Fruit fly (Drosophila melanogaster) whole organism, prepupa: ENCODE results near the gene Gr64e.
A peak's percentile ranks its signal among the peaks of the same experiment; 100 is the strongest.

Experiments used
- CG10631 ChIP-seq: fragments of 200-800 bp; sonication (Bioruptor generic); optimal IDR thresholded peaks from 2 replicates; lab custom pipeline; 2016; ENCODE audit warnings: missing biosample characterization, missing genetic modification characterization
- CG10669 ChIP-seq: fragments of 200-800 bp; sonication (Bioruptor generic); optimal IDR thresholded peaks from 3 replicates; lab custom pipeline; 2018; ENCODE audit warnings: missing biosample characterization, mild to moderate bottlenecking, missing genetic modification characterization, moderate library complexity
- CG11294 ChIP-seq: fragments of 200-800 bp; sonication (Bioruptor generic); IDR thresholded peaks from 2 replicates; pipeline ENCODE4 v1.3.6; 2022; ENCODE audit warnings: missing biosample characterization, missing genetic modification characterization
- CG11902 ChIP-seq: fragments of 200-800 bp; sonication (Bioruptor generic); optimal IDR thresholded peaks from 3 replicates; lab custom pipeline; 2016; ENCODE audit warnings: missing biosample characterization, missing genetic modification characterization
- CG15336 ChIP-seq: fragments of 200-800 bp; sonication (Bioruptor generic); IDR thresholded peaks from 2 replicates; pipeline ENCODE4 v1.3.6; 2022; ENCODE audit warnings: missing biosample characterization, missing genetic modification characterization
- CG3032 ChIP-seq: fragments of 200-800 bp; optimal IDR thresholded peaks from 2 replicates; lab custom pipeline; 2019; ENCODE audit warnings: missing biosample characterization, mild to moderate bottlenecking, missing genetic modification characterization, moderate library complexity
- CG32006 ChIP-seq: fragments of 200-800 bp; sonication (Bioruptor generic); optimal IDR thresholded peaks from 3 replicates; lab custom pipeline; 2017; ENCODE audit warnings: missing biosample characterization, mild to moderate bottlenecking, missing genetic modification characterization
- CG34406 ChIP-seq: fragments of 200-800 bp; sonication (Bioruptor generic); optimal IDR thresholded peaks from 3 replicates; lab custom pipeline; 2016; ENCODE audit warnings: missing biosample characterization, missing genetic modification characterization
- CG3919 ChIP-seq: fragments of 200-800 bp; sonication (Bioruptor generic); optimal IDR thresholded peaks from 3 replicates; lab custom pipeline; 2016; ENCODE audit warnings: missing biosample characterization, missing genetic modification characterization
- CG4318 ChIP-seq: fragments of 200-800 bp; sonication (Bioruptor generic); optimal IDR thresholded peaks from 3 replicates; lab custom pipeline; 2017; ENCODE audit warnings: missing biosample characterization, mild to moderate bottlenecking, missing genetic modification characterization
- CG6792 ChIP-seq: fragments of 200-800 bp; sonication (Bioruptor generic); optimal IDR thresholded peaks from 3 replicates; lab custom pipeline; 2016; ENCODE audit warnings: missing biosample characterization, missing genetic modification characterization
- CG6808 ChIP-seq: fragments of 200-800 bp; sonication (Bioruptor generic); optimal IDR thresholded peaks from 3 replicates; lab custom pipeline; 2017; ENCODE audit warnings: missing biosample characterization, missing genetic modification characterization, mild to moderate bottlenecking, moderate library complexity, missing genetic modification reagents
- CG8119 ChIP-seq: fragments of 200-800 bp; sonication (Bioruptor generic); IDR thresholded peaks from 3 replicates; pipeline ENCODE4 v1.3.6; 2022; ENCODE audit warnings: missing biosample characterization, missing genetic modification characterization
- CG8632 ChIP-seq: fragments of 200-800 bp; sonication (Bioruptor generic); optimal IDR thresholded peaks from 3 replicates; lab custom pipeline; 2016; ENCODE audit warnings: missing biosample characterization, missing genetic modification characterization
- Eip78C ChIP-seq: fragments of 200-800 bp; sonication (Bioruptor generic); peaks from one replicate; lab custom pipeline; 2016; ENCODE audit warnings: missing biosample characterization, missing genetic modification characterization
- Eip93F ChIP-seq: fragments of 200-800 bp; sonication (Bioruptor generic); optimal IDR thresholded peaks from 2 replicates; lab custom pipeline; 2016; ENCODE audit warnings: missing biosample characterization, mild to moderate bottlenecking, missing genetic modification characterization
- Gug ChIP-seq: fragments of 200-800 bp; sonication (Bioruptor generic); IDR thresholded peaks from 2 replicates; pipeline ENCODE4 v1.3.6; 2022; ENCODE audit warnings: missing biosample characterization, missing genetic modification characterization
- Hr39 ChIP-seq: fragments of 200-800 bp; sonication (Bioruptor generic); optimal IDR thresholded peaks from 2 replicates; lab custom pipeline; 2016; ENCODE audit warnings: missing biosample characterization, missing genetic modification characterization
- Hr4 ChIP-seq: fragments of 200-800 bp; sonication (Bioruptor generic); optimal IDR thresholded peaks from 3 replicates; lab custom pipeline; 2016; ENCODE audit warnings: missing biosample characterization, missing genetic modification characterization
- Lpt ChIP-seq: fragments of 200-800 bp; sonication (Bioruptor generic); optimal IDR thresholded peaks from 3 replicates; lab custom pipeline; 2016; ENCODE audit warnings: missing biosample characterization, missing genetic modification characterization
- OdsH ChIP-seq: fragments of 200-800 bp; sonication (Bioruptor generic); optimal IDR thresholded peaks from 3 replicates; lab custom pipeline; 2016; ENCODE audit warnings: missing biosample characterization, missing genetic modification characterization
- Sox102F ChIP-seq: fragments of 200-800 bp; sonication (Bioruptor generic); optimal IDR thresholded peaks from 2 replicates; lab custom pipeline; 2016; ENCODE audit warnings: missing biosample characterization, mild to moderate bottlenecking, missing genetic modification characterization
- Sox14 ChIP-seq: fragments of 200-800 bp; sonication (Bioruptor generic); optimal IDR thresholded peaks from 3 replicates; lab custom pipeline; 2016; ENCODE audit warnings: missing biosample characterization, missing genetic modification characterization
- Sox15 ChIP-seq: fragments of 200-800 bp; sonication (Bioruptor generic); optimal IDR thresholded peaks from 3 replicates; lab custom pipeline; 2016; ENCODE audit warnings: missing biosample characterization, missing genetic modification characterization
- acj6 ChIP-seq: fragments of 200-800 bp; sonication (Bioruptor generic); optimal IDR thresholded peaks from 3 replicates; lab custom pipeline; 2016; ENCODE audit warnings: missing biosample characterization, missing genetic modification characterization
- cyc ChIP-seq: fragments of 200-800 bp; sonication (Bioruptor generic); optimal IDR thresholded peaks from 3 replicates; lab custom pipeline; 2016; ENCODE audit warnings: missing biosample characterization, missing genetic modification characterization
- dac ChIP-seq: fragments of 200-800 bp; sonication (Bioruptor generic); optimal IDR thresholded peaks from 2 replicates; lab custom pipeline; 2017; ENCODE audit warnings: missing biosample characterization, mild to moderate bottlenecking, missing genetic modification characterization
- dsx ChIP-seq: fragments of 200-800 bp; optimal IDR thresholded peaks from 3 replicates; lab custom pipeline; 2019; ENCODE audit warnings: missing biosample characterization, mild to moderate bottlenecking, missing genetic modification characterization, moderate library complexity; ENCODE audit not compliant: poor library complexity, severe bottlenecking
- eg ChIP-seq: fragments of 200-800 bp; sonication (Bioruptor generic); IDR thresholded peaks from 3 replicates; pipeline ENCODE4 v1.3.6; 2022; ENCODE audit warnings: missing biosample characterization, missing genetic modification characterization
- esn ChIP-seq: fragments of 200-800 bp; sonication (Bioruptor generic); optimal IDR thresholded peaks from 2 replicates; lab custom pipeline; 2016; ENCODE audit warnings: missing biosample characterization, mild to moderate bottlenecking, missing genetic modification characterization, moderate library complexity
- fd59A ChIP-seq: fragments of 200-800 bp; sonication (Bioruptor generic); optimal IDR thresholded peaks from 2 replicates; lab custom pipeline; 2017; ENCODE audit warnings: missing biosample characterization, mild to moderate bottlenecking, missing genetic modification characterization, missing genetic modification reagents
- fkh ChIP-seq: fragments of 200-800 bp; sonication (Bioruptor generic); optimal IDR thresholded peaks from 3 replicates; lab custom pipeline; 2017; ENCODE audit warnings: missing biosample characterization, mild to moderate bottlenecking, missing genetic modification characterization, moderate library complexity
- pdm3 ChIP-seq: fragments of 200-800 bp; sonication (Bioruptor generic); optimal IDR thresholded peaks from 3 replicates; lab custom pipeline; 2016; ENCODE audit warnings: missing biosample characterization, missing genetic modification characterization
- spab ChIP-seq: fragments of 200-800 bp; sonication (Bioruptor generic); optimal IDR thresholded peaks from 2 replicates; lab custom pipeline; 2017; ENCODE audit warnings: missing biosample characterization, mild to moderate bottlenecking, missing genetic modification characterization, missing genetic modification reagents
- svp ChIP-seq: fragments of 200-800 bp; sonication (Bioruptor generic); peaks from one replicate; lab custom pipeline; 2016; ENCODE audit warnings: missing biosample characterization, missing genetic modification characterization
- topi ChIP-seq: fragments of 200-800 bp; sonication (Bioruptor generic); optimal IDR thresholded peaks from 3 replicates; lab custom pipeline; 2016; ENCODE audit warnings: missing biosample characterization, missing genetic modification characterization

Gr64e gene

dm6 chr3L:4071561-4072049, 39.7 kb downstream of the Gr64e start, which contains the start of gene wit (continued):
- peak; percentile 11 for TF ChIP-seq CG6792 (GFP tag; lab: Kevin White, UChicago)
- TF ChIP-seq Sox15 (GFP tag; lab: Kevin White, UChicago): no peak

- TF ChIP-seq svp (GFP tag; lab: Kevin White, UChicago) (no peak), spab (GFP tag; lab: Kevin White, UChicago) (no peak), CG11902 (GFP tag; lab: Kevin White, UChicago) (no peak), fkh (GFP tag; lab: Kevin White, UChicago) (no peak), pdm3 (GFP tag; lab: Kevin White, UChicago) (no peak), Hr4 (GFP tag; lab: Kevin White, UChicago) (no peak), dac (no peak), fd59A (GFP tag; lab: Kevin White, UChicago) (no peak), eg (GFP tag; lab: Robert Waterston, UW) (no peak), CG8632 (GFP tag; lab: Kevin White, UChicago) (no peak), CG10669 (GFP tag; lab: Kevin White, UChicago) (no peak), CG32006 (GFP tag; lab: Kevin White, UChicago) (no peak), cyc (GFP tag; lab: Kevin White, UChicago) (no peak)
- TF ChIP-seq, all 60 proteins: peak for 0
Observed at dm6 chr3L:4072717-4073116, 40.8 kb downstream of the Gr64e start.

- TF ChIP-seq CG15336: 0 out of 2 replicates have a peak, but pooled peaks have one; percentile 11
- TF ChIP-seq fd59A (GFP tag; lab: Kevin White, UChicago): no peak
- TF ChIP-seq svp (GFP tag; lab: Kevin White, UChicago): peak; percentile 42
- peak; percentile 22; the same call in 1 of the 3 replicates for TF ChIP-seq eg (GFP tag; lab: Robert Waterston, UW)
Observed at dm6 chr3L:4073755-4074154, 41.8 kb downstream of the Gr64e start, which contains the start of gene Faa. Gene Faa (minus strand): TSS chr3L:4073954.

DNA sequence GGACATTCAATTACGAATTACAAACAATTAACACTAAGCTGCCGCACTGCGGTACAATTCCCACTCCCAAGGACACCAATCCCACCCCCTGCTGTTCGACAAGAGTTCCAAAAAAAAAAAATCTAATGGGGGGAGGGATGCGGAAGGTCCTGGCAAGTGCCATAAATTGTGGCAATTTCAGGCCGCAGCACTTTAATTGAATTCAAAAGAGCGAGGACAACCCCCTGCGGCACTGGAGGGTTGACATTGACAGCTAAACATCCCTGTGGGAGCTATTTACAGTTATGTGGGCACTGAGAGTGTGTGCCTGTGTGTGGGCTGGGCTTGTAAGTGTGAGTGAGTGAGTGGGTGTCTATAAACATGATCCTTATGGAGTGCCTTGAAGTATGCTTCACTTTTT, 45.0 kb downstream of the Gr64e start:
- TF ChIP-seq Eip78C (GFP tag; lab: Kevin White, UChicago) (no peak), dac (no peak), CG4318 (GFP tag; lab: Kevin White, UChicago) (no peak)
- TF ChIP-seq, all 60 proteins: peak for 0

dm6 chr3L:4080278-4080677, 48.3 kb downstream of the Gr64e start:
- TF ChIP-seq Eip93F (GFP tag; lab: Kevin White, UChicago) (no peak), Sox14 (no peak), fkh (GFP tag; lab: Kevin White, UChicago) (no peak), CG10631 (no peak)

DNA sequence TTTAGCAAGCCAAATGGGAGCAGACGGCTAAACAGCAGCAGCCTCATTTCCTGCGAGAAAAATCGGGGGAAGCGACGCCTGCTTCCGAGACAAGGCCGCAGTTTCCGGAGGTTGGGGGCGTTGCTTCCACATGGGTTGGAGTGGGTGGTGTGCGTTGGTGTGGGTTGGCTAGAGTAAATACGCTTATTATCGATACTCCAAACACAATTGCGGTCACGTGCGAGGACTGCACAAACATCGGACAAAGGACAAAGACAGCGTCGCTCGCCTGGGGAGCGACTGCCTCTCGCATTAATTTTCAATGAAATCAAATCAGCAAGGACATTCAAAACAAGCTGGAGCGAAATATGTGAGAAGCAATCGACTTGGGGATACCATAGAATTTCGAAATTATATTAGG, 49.3 kb downstream of the Gr64e start:
- TF ChIP-seq CG8119 (GFP tag; lab: Robert Waterston, UW) (no peak), CG34406 (GFP tag; lab: Kevin White, UChicago) (no peak), Eip78C (GFP tag; lab: Kevin White, UChicago) (no peak), fkh (GFP tag; lab: Kevin White, UChicago) (no peak), CG4318 (GFP tag; lab: Kevin White, UChicago) (no peak), CG32006 (GFP tag; lab: Kevin White, UChicago) (no peak), spab (GFP tag; lab: Kevin White, UChicago) (no peak), Lpt (GFP tag; lab: Kevin White, UChicago) (no peak), esn (GFP tag; lab: Kevin White, UChicago) (no peak)

DNA sequence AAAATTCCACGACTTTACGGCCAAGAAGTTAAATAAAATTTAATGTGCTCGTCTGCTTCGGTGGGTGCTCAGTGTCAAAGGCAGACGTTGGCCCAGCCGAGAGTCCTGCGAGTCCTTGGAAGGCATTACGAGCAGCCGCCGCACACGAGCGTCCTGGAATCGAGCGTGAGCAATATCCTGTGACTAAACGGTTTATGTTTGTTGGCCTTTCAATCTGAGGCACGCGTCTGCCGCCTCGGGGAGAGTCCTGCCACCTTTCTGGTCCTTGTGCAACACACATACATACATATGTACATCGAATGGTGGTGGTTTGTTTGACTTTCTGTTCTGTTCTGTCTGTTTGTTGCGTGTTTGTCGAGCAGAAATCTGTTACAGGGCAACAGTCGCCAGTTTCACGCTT, 51.5 kb downstream of the Gr64e start:
- no peak for TF ChIP-seq dsx
- TF ChIP-seq CG3919 (GFP tag; lab: Kevin White, UChicago): no peak
- TF ChIP-seq Gug (GFP tag; lab: Robert Waterston, UW): no peak
- TF ChIP-seq fkh (GFP tag; lab: Kevin White, UChicago): no peak
- TF ChIP-seq CG6808 (GFP tag; lab: Kevin White, UChicago): no peak
- no peak for TF ChIP-seq Sox15 (GFP tag; lab: Kevin White, UChicago)
- no peak for TF ChIP-seq acj6 (GFP tag; lab: Kevin White, UChicago)
- no peak for TF ChIP-seq eg (GFP tag; lab: Robert Waterston, UW)
- no peak for TF ChIP-seq CG11294 (GFP tag; lab: Robert Waterston, UW)
- no peak for TF ChIP-seq topi
- no peak for TF ChIP-seq Eip78C (GFP tag; lab: Kevin White, UChicago)
- no peak for TF ChIP-seq Hr39
- TF ChIP-seq CG10631: no peak
- no peak for TF ChIP-seq cyc (GFP tag; lab: Kevin White, UChicago)
- no peak for TF ChIP-seq Sox102F (GFP tag; lab: Kevin White, UChicago)
- no peak for TF ChIP-seq esn (GFP tag; lab: Kevin White, UChicago)
- no peak for TF ChIP-seq CG3032 (tag; lab: Kevin White, UChicago)
- TF ChIP-seq OdsH: no peak
- TF ChIP-seq, all 60 proteins: peak for 0
